Fruit fly (Drosophila melanogaster) whole organism, wandering third instar larva: ENCODE measurements around the gene Art9.

ENCODE experiments used
- Abd-B ChIP-seq: fragments of >200 bp; optimal IDR thresholded peaks from 2 replicates; lab custom pipeline; 2017; ENCODE audit warnings: missing biosample characterization, missing genetic modification characterization
- CG32264 ChIP-seq: fragments of 200-800 bp; sonication (Bioruptor generic); optimal IDR thresholded peaks from 2 replicates; lab custom pipeline; 2016; ENCODE audit warnings: missing biosample characterization, missing genetic modification characterization
- CG9705 ChIP-seq: fragments of 200-800 bp; sonication (Bioruptor generic); optimal IDR thresholded peaks from 2 replicates; lab custom pipeline; 2018; ENCODE audit warnings: missing biosample characterization, mild to moderate bottlenecking, missing genetic modification characterization
- Dfd ChIP-seq: fragments of >200 bp; optimal IDR thresholded peaks from 2 replicates; lab custom pipeline; 2017; ENCODE audit warnings: missing biosample characterization, missing genetic modification characterization
- Dif ChIP-seq: fragments of 200-275, 200-300 bp; sonication (Bioruptor generic); optimal IDR thresholded peaks from 2 replicates; lab custom pipeline; 2018; ENCODE audit warnings: missing biosample characterization, missing genetic modification characterization; ENCODE audit not compliant: partially characterized antibody
- HLH106 ChIP-seq: fragments of 200-800 bp; optimal IDR thresholded peaks from 3 replicates; lab custom pipeline; 2019; ENCODE audit warnings: missing biosample characterization, mild to moderate bottlenecking, missing genetic modification characterization, moderate library complexity
- Hnf4 ChIP-seq: fragments of 200-800 bp; sonication (Bioruptor generic); optimal IDR thresholded peaks from 2 replicates; lab custom pipeline; 2016; ENCODE audit warnings: missing biosample characterization, mild to moderate bottlenecking, missing genetic modification characterization
- Hr78 ChIP-seq: fragments of >200 bp; optimal IDR thresholded peaks from 2 replicates; lab custom pipeline; 2017; ENCODE audit warnings: missing biosample characterization, missing genetic modification characterization
- Hr83 ChIP-seq: fragments of 200-300 bp; sonication (Bioruptor generic); optimal IDR thresholded peaks from 2 replicates; lab custom pipeline; 2016; ENCODE audit warnings: missing biosample characterization, mild to moderate bottlenecking, missing genetic modification characterization, moderate library complexity; ENCODE audit not compliant: poor library complexity, severe bottlenecking
- Jra ChIP-seq: sonication (Bioruptor generic); optimal IDR thresholded peaks from 2 replicates; lab custom pipeline; 2016; ENCODE audit warnings: missing biosample characterization, missing genetic modification characterization
- Mio ChIP-seq: sonication (Bioruptor generic); optimal IDR thresholded peaks from 2 replicates; lab custom pipeline; 2016; ENCODE audit warnings: missing biosample characterization, missing genetic modification characterization
- Myc ChIP-seq: fragments of >200 bp; optimal IDR thresholded peaks from 2 replicates; lab custom pipeline; 2017
- N ChIP-seq: fragments of >200 bp; optimal IDR thresholded peaks from 2 replicates; lab custom pipeline; 2018; ENCODE audit warnings: missing biosample characterization, missing external identifiers, missing genetic modification characterization
- OdsH ChIP-seq: fragments of 200-800 bp; sonication (Bioruptor generic); optimal IDR thresholded peaks from 2 replicates; lab custom pipeline; 2016; ENCODE audit warnings: missing biosample characterization, mild to moderate bottlenecking, missing genetic modification characterization
- Rel ChIP-seq, 2 experiments: fragments of 200-800 bp; sonication (Bioruptor generic) in 1 of 2; optimal IDR thresholded peaks; 2 replicates in 1 of 2; 3 replicates in 1 of 2; lab custom pipeline; 2016 to 2019; ENCODE audit warnings: mild to moderate bottlenecking in 2 of 2, missing biosample characterization in 2 of 2, missing genetic modification characterization in 2 of 2, moderate library complexity in 1 of 2
- Sp1 ChIP-seq: fragments of 200-800 bp; sonication (Bioruptor generic); optimal IDR thresholded peaks from 3 replicates; lab custom pipeline; 2019; ENCODE audit warnings: missing biosample characterization, mild to moderate bottlenecking, missing genetic modification characterization, moderate library complexity
- br ChIP-seq: fragments of 200-800 bp; sonication (Bioruptor generic); optimal IDR thresholded peaks from 2 replicates; lab custom pipeline; 2016; ENCODE audit warnings: missing biosample characterization, missing genetic modification characterization
- brk ChIP-seq: fragments of 200-800 bp; sonication (Bioruptor generic); optimal IDR thresholded peaks from 2 replicates; lab custom pipeline; 2016; ENCODE audit warnings: missing biosample characterization, mild to moderate bottlenecking, missing genetic modification characterization
- dl ChIP-seq, 2 experiments: fragments of 175-275, 200-275 bp in 1 of 2; fragments of 200-275 bp in 1 of 2; sonication (Bioruptor generic); optimal IDR thresholded peaks; lab custom pipeline; 2018; ENCODE audit warnings: mild to moderate bottlenecking in 2 of 2, missing biosample characterization in 2 of 2, missing genetic modification characterization in 2 of 2, moderate library complexity in 2 of 2; ENCODE audit not compliant: partially characterized antibody in 2 of 2, insufficient read depth in 1 of 2
- dmrt93B ChIP-seq: fragments of 200-800 bp; sonication (Bioruptor generic); optimal IDR thresholded peaks from 2 replicates; lab custom pipeline; 2018; ENCODE audit warnings: missing biosample characterization, mild to moderate bottlenecking, missing genetic modification characterization
- ey ChIP-seq: fragments of 200-800 bp; sonication (Bioruptor generic); optimal IDR thresholded peaks from 2 replicates; lab custom pipeline; 2016; ENCODE audit warnings: missing biosample characterization, missing genetic modification characterization
- foxo ChIP-seq, 2 experiments: fragments of 200-800 bp; sonication (Bioruptor generic); optimal IDR thresholded peaks; 2 replicates in 1 of 2; 3 replicates in 1 of 2; lab custom pipeline; 2016 to 2017; ENCODE audit warnings: missing biosample characterization in 2 of 2, missing genetic modification characterization in 2 of 2
- fru ChIP-seq: fragments of 200-800 bp; sonication (Bioruptor generic); optimal IDR thresholded peaks from 3 replicates; lab custom pipeline; 2016; ENCODE audit warnings: missing biosample characterization, mild to moderate bottlenecking, missing genetic modification characterization
- h ChIP-seq: fragments of 200-800 bp; sonication (Bioruptor generic); optimal IDR thresholded peaks from 3 replicates; lab custom pipeline; 2016; ENCODE audit warnings: missing biosample characterization, mild to moderate bottlenecking, missing genetic modification characterization
- jim ChIP-seq: fragments of 175-275, 200-325 bp; sonication (Bioruptor generic); optimal IDR thresholded peaks from 2 replicates; lab custom pipeline; 2016; ENCODE audit warnings: missing biosample characterization, mild to moderate bottlenecking, missing genetic modification characterization
- lola ChIP-seq: fragments of >200 bp; optimal IDR thresholded peaks from 2 replicates; lab custom pipeline; 2017; ENCODE audit warnings: missing biosample characterization, missing genetic modification characterization
- pan ChIP-seq: fragments of >200 bp; optimal IDR thresholded peaks from 2 replicates; lab custom pipeline; 2017
- psq ChIP-seq: fragments of 200-800 bp; sonication (Bioruptor generic); optimal IDR thresholded peaks from 3 replicates; lab custom pipeline; 2017; ENCODE audit warnings: missing biosample characterization, mild to moderate bottlenecking, missing genetic modification characterization, moderate library complexity
- rgr ChIP-seq: fragments of 200-800 bp; sonication (Bioruptor generic); optimal IDR thresholded peaks from 3 replicates; lab custom pipeline; 2016; ENCODE audit warnings: missing biosample characterization, mild to moderate bottlenecking, missing genetic modification characterization
- sage ChIP-seq: fragments of 200-800 bp; sonication (Bioruptor generic); optimal IDR thresholded peaks from 2 replicates; lab custom pipeline; 2016; ENCODE audit warnings: missing biosample characterization, mild to moderate bottlenecking, missing genetic modification characterization
- sv ChIP-seq: fragments of 200-800 bp; sonication (Bioruptor generic); optimal IDR thresholded peaks from 3 replicates; lab custom pipeline; 2016; ENCODE audit warnings: missing biosample characterization, missing genetic modification characterization
- tai ChIP-seq: sonication (Bioruptor generic); optimal IDR thresholded peaks from 2 replicates; lab custom pipeline; 2016; ENCODE audit warnings: missing biosample characterization, missing genetic modification characterization
- usp ChIP-seq: fragments of >200 bp; optimal IDR thresholded peaks from 2 replicates; lab custom pipeline; 2017; ENCODE audit warnings: missing biosample characterization, missing genetic modification characterization
- woc ChIP-seq: sonication (Bioruptor generic); optimal IDR thresholded peaks from 2 replicates; lab custom pipeline; 2016; ENCODE audit warnings: missing biosample characterization, mild to moderate bottlenecking, missing genetic modification characterization

The Art9 gene

DNA sequence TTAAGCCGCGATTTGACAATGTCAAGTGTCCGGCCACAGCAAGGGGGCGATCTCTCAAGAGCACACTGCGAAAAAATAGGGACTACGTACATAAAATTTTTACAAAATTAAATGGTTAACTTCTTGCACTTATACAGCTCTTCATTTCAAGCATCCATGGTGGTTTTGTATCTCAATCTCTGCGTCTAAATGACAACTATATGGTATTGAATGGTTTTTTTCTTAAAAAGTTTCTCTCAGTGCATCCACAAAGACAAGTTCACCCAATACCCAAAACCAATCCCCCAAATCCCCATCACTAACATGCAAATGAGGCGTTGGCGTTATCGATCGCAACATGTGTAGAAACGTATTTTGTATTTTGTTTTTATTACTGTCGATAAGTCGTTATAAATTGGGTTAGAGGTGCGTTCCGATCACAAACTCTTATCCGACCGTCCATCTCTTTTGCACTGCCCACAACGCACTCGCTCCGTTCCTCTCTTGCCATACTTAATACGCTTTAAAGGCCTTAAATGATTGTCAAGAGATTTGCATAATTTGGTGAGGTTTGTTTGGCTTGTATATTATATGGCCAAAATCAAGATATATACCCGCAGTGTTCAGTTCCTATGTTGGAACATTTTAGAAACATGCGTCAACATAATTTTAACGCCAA is 28.4 kb downstream of the Art9 start:
- TF ChIP-seq N (GFP tag; lab: Kevin White, UChicago) (no peak), tai (no peak), Mio (no peak), OdsH (GFP tag; lab: Kevin White, UChicago) (peak; percentile 46), rgr (GFP tag; lab: Kevin White, UChicago) (peak; percentile 60), lola (GFP tag; lab: Kevin White, UChicago) (no peak), dmrt93B (GFP tag; lab: Kevin White, UChicago) (peak; percentile 17), ey (peak; percentile 47), CG32264 (GFP tag; lab: Kevin White, UChicago) (no peak), br (peak; percentile 25), woc (GFP tag; lab: Kevin White, UChicago) (peak; percentile 6), foxo (GFP tag; optimal IDR thresholded peaks at IDR 0.05; lab: Kevin White, UChicago) (peak in 1 of 2 experiments; percentile 69), h (GFP tag; lab: Kevin White, UChicago) (peak; percentile 68), HLH106 (tag; lab: Kevin White, UChicago) (peak; percentile 61), Hnf4 (GFP tag; lab: Kevin White, UChicago) (peak; percentile 21), sv (GFP tag; lab: Kevin White, UChicago) (peak; percentile 53), fru (GFP tag; lab: Kevin White, UChicago) (peak; percentile 57), psq (GFP tag; lab: Kevin White, UChicago) (peak; percentile 34), CG9705 (GFP tag; lab: Kevin White, UChicago) (no peak), Sp1 (GFP tag; lab: Kevin White, UChicago) (peak; percentile 35)

DNA sequence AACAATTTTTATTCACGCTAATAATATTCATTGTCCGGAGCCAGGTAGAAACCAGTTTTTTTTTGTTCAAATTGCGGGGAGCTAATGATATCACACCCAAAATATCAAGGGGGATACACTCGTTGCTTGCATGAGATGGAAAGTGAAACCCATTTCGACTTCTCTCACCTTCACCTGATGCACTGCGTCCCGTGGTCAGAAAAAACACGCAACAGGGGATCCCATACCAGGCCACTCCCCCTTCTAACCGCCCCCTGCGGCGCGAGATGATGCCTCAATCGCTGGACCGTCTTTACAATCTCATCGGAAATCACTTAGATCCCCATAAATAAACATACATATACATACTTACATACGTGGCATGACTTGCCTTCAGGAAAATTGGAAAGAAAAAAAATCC is 29.7 kb downstream of the Art9 start:
- TF ChIP-seq Rel (GFP tag; optimal IDR thresholded peaks at IDR 0.05; lab: Kevin White, UChicago): no peak
- peak; percentile 79 for TF ChIP-seq Rel (tag; optimal IDR thresholded peaks at IDR 0.05; lab: Kevin White, UChicago)
- no peak for TF ChIP-seq Jra
- TF ChIP-seq, all 38 proteins: peak for 1

DNA sequence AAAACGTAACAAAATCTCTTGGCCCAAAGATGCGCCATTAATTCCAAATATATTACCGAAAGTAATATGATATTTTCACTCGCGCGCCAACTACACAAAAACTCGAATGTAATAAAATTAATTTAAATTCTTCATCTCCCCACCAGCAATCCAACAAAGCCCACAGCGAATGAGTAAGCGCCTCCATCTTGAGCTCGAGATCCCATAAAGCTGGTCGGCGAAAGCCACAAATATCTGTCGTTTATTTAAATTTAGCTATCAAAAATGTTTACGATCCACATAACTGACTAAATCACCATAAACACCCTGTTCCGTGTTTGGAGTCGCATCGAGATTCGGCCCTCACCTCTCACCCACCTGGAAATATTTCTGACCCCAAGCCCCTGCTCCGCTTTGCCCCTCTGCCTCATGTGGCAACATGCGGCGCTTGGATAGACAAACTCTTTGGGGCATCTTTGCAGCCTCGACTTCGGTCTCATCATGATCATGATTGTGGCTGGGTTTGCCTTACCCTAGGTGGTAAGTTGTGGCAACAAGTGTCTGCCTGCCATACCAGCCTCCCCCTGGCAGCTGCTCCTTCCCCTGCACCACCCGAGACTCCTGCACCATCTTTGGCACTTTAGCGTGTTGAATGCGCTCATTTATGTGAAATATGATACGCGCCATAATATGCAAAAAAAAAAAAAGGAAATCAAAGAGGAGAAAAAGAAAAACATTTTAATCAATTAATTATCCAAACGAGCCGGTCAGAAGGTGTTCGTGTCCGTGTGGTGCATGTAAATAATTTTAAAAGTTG is 31.1 kb downstream of the Art9 start:
- no peak for TF ChIP-seq br
- no peak for TF ChIP-seq Dfd (GFP tag; lab: Kevin White, UChicago)
- no peak for TF ChIP-seq Abd-B (GFP tag; lab: Kevin White, UChicago)
- TF ChIP-seq dl (GFP tag; optimal IDR thresholded peaks at IDR 0.05; lab: Kevin White, UChicago; ENCODE audit: insufficient read depth in 1 of 2, partially characterized antibody in 2 of 2): no peak
- TF ChIP-seq usp (GFP tag; lab: Kevin White, UChicago): no peak
- TF ChIP-seq jim (GFP tag; lab: Kevin White, UChicago): no peak
- no peak for TF ChIP-seq foxo (GFP tag; optimal IDR thresholded peaks at IDR 0.05; lab: Kevin White, UChicago)
- TF ChIP-seq Myc: no peak
- TF ChIP-seq Hr83 (GFP tag; lab: Kevin White, UChicago): no peak
- TF ChIP-seq lola (GFP tag; lab: Kevin White, UChicago): no peak
- TF ChIP-seq ey: no peak
- TF ChIP-seq woc (GFP tag; lab: Kevin White, UChicago): no peak
- TF ChIP-seq dmrt93B (GFP tag; lab: Kevin White, UChicago): no peak
- no peak for TF ChIP-seq HLH106 (tag; lab: Kevin White, UChicago)
- TF ChIP-seq psq (GFP tag; lab: Kevin White, UChicago): no peak
- TF ChIP-seq Hnf4 (GFP tag; lab: Kevin White, UChicago): no peak
- no peak for TF ChIP-seq Dif (GFP tag; lab: Kevin White, UChicago)
- no peak for TF ChIP-seq Rel (GFP tag; optimal IDR thresholded peaks at IDR 0.05; lab: Kevin White, UChicago)
- no peak for TF ChIP-seq Rel (tag; optimal IDR thresholded peaks at IDR 0.05; lab: Kevin White, UChicago)

DNA sequence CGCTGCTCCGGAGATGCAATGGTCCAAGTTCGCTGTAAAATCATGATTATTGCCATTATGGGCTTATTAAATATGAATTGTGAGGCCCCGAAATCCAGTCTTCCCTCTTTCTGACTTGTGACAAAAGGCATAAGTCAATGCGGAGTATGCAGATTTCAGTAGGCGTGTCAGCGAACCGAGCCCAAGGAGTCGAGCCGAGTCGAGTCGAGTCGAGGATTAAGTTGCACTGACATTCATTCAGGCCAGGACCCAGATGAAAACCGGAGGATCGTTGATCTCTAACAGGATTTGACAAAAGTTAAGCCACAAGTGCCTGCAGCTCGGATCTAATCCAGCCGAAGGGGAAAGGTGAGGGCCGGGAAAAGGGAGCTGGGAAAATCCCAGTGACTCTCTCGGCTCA is 31.9 kb downstream of the Art9 start:
- TF ChIP-seq Dfd (GFP tag; lab: Kevin White, UChicago) (no peak), pan (lab: Kevin White, UChicago) (no peak), CG9705 (GFP tag; lab: Kevin White, UChicago) (no peak), sage (GFP tag; lab: Kevin White, UChicago) (no peak), psq (GFP tag; lab: Kevin White, UChicago) (no peak), h (GFP tag; lab: Kevin White, UChicago) (no peak), jim (GFP tag; lab: Kevin White, UChicago) (no peak), Hr78 (no peak), N (GFP tag; lab: Kevin White, UChicago) (no peak), OdsH (GFP tag; lab: Kevin White, UChicago) (no peak), brk (GFP tag; lab: Kevin White, UChicago) (no peak), Dif (GFP tag; lab: Kevin White, UChicago) (no peak), HLH106 (tag; lab: Kevin White, UChicago) (no peak), fru (GFP tag; lab: Kevin White, UChicago) (no peak)
- TF ChIP-seq, all 38 proteins: peak for 0
